Fruit fly (Drosophila melanogaster) whole organism, embryonic: ENCODE data around the gene eIF3h.

Experiments
- Bteb2 ChIP-seq: fragments of 200-800 bp; sonication (Bioruptor generic); optimal IDR thresholded peaks from 2 replicates; lab custom pipeline; 2016; ENCODE audit warnings: missing biosample characterization, missing genetic modification characterization
- CG10959 ChIP-seq: fragments of 200-800 bp; sonication (Bioruptor generic); IDR thresholded peaks from 2 replicates; pipeline ENCODE4 v1.3.6; 2022; ENCODE audit warnings: missing biosample characterization, missing genetic modification characterization
- CG10979 ChIP-seq: fragments of 200-800 bp; sonication (Bioruptor generic); optimal IDR thresholded peaks from 2 replicates; lab custom pipeline; 2018; ENCODE audit warnings: missing biosample characterization, mild to moderate bottlenecking, missing genetic modification characterization, moderate library complexity
- CG11695 ChIP-seq: fragments of 200-800 bp; sonication (Bioruptor generic); IDR thresholded peaks from 3 replicates; pipeline ENCODE4 v1.3.6; 2022; ENCODE audit warnings: missing biosample characterization, missing genetic modification characterization
- CG11723 ChIP-seq: fragments of 200-800 bp; sonication (Bioruptor generic); optimal IDR thresholded peaks from 2 replicates; lab custom pipeline; 2017; ENCODE audit warnings: missing biosample characterization, mild to moderate bottlenecking, missing genetic modification characterization
- CG12104 ChIP-seq: fragments of 200-800 bp; sonication (Bioruptor generic); optimal IDR thresholded peaks from 3 replicates; lab custom pipeline; 2016; ENCODE audit warnings: missing biosample characterization, missing genetic modification characterization
- CG12299 ChIP-seq: fragments of 200-800 bp; sonication (Bioruptor generic); optimal IDR thresholded peaks from 2 replicates; lab custom pipeline; 2018; ENCODE audit warnings: missing biosample characterization, mild to moderate bottlenecking, missing genetic modification characterization
- CG3281 ChIP-seq: fragments of 200-800 bp; sonication (Bioruptor generic); optimal IDR thresholded peaks from 3 replicates; lab custom pipeline; 2017; ENCODE audit warnings: missing biosample characterization, mild to moderate bottlenecking, missing genetic modification characterization
- CG3407 ChIP-seq: fragments of 200-800 bp; sonication (Bioruptor generic); optimal IDR thresholded peaks from 2 replicates; lab custom pipeline; 2018; ENCODE audit warnings: missing biosample characterization, mild to moderate bottlenecking, missing genetic modification characterization
- CG4707 ChIP-seq: fragments of 200-800 bp; sonication (Bioruptor generic); optimal IDR thresholded peaks from 2 replicates; lab custom pipeline; 2018; ENCODE audit warnings: missing biosample characterization, mild to moderate bottlenecking, missing genetic modification characterization, moderate library complexity
- CG4730 ChIP-seq: fragments of 200-800 bp; sonication (Bioruptor generic); IDR thresholded peaks from 2 replicates; pipeline ENCODE4 v1.3.6; 2022; ENCODE audit warnings: missing biosample characterization, missing genetic modification characterization
- CG7357 ChIP-seq: fragments of 200-800 bp; sonication (Bioruptor generic); IDR thresholded peaks from 3 replicates; pipeline ENCODE4 v1.3.6; 2022; ENCODE audit warnings: missing biosample characterization, missing genetic modification characterization
- CG7928 ChIP-seq: fragments of 200-800 bp; sonication (Bioruptor generic); optimal IDR thresholded peaks from 2 replicates; lab custom pipeline; 2017; ENCODE audit warnings: missing biosample characterization, mild to moderate bottlenecking, missing genetic modification characterization
- CG8089 ChIP-seq: fragments of 200-800 bp; sonication (Bioruptor generic); optimal IDR thresholded peaks from 3 replicates; lab custom pipeline; 2016; ENCODE audit warnings: missing biosample characterization, missing genetic modification characterization
- Doc3 ChIP-seq: fragments of 200-800 bp; sonication (Bioruptor generic); IDR thresholded peaks from 3 replicates; pipeline ENCODE4 v1.3.6; 2022; ENCODE audit warnings: missing biosample characterization, missing genetic modification characterization; ENCODE audit not compliant: partially characterized antibody
- Eip74EF ChIP-seq, 2 experiments: fragments of 200-800 bp in 1 of 2; fragments of >200 bp in 1 of 2; sonication (Bioruptor generic) in 1 of 2; optimal IDR thresholded peaks; 2 replicates each; lab custom pipeline; 2017 to 2019; ENCODE audit warnings: missing biosample characterization in 2 of 2, missing genetic modification characterization in 2 of 2, mild to moderate bottlenecking in 1 of 2, moderate library complexity in 1 of 2
- Elba2 ChIP-seq: fragments of 200-800 bp; sonication (Bioruptor generic); optimal IDR thresholded peaks from 3 replicates; lab custom pipeline; 2016; ENCODE audit warnings: missing biosample characterization, missing genetic modification characterization
- HHEX ChIP-seq: fragments of 200-800 bp; sonication (Bioruptor generic); optimal IDR thresholded peaks from 3 replicates; lab custom pipeline; 2017; ENCODE audit warnings: missing biosample characterization, mild to moderate bottlenecking, missing genetic modification characterization, missing genetic modification reagents
- MTF-1 ChIP-seq: fragments of 200-800 bp; sonication (Bioruptor generic); optimal IDR thresholded peaks from 2 replicates; lab custom pipeline; 2018; ENCODE audit warnings: missing biosample characterization, mild to moderate bottlenecking, missing genetic modification characterization, borderline replicate concordance
- Meics ChIP-seq: fragments of 200-800 bp; sonication (Bioruptor generic); optimal IDR thresholded peaks from 2 replicates; lab custom pipeline; 2017; ENCODE audit warnings: missing biosample characterization, mild to moderate bottlenecking, missing genetic modification characterization
- NfI ChIP-seq: fragments of 200-800 bp; sonication (Bioruptor generic); optimal IDR thresholded peaks from 3 replicates; lab custom pipeline; 2018; ENCODE audit warnings: missing biosample characterization, mild to moderate bottlenecking, missing genetic modification characterization, moderate library complexity
- Opbp ChIP-seq: fragments of 200-800 bp; sonication (Bioruptor generic); IDR thresholded peaks from 3 replicates; pipeline ENCODE4 v1.3.6; 2022; ENCODE audit warnings: missing biosample characterization, missing genetic modification characterization; ENCODE audit not compliant: partially characterized antibody
- Ravus ChIP-seq: fragments of 200-800 bp; sonication (Bioruptor generic); IDR thresholded peaks from 2 replicates; pipeline ENCODE4 v1.3.6; 2022; ENCODE audit warnings: missing biosample characterization, missing genetic modification characterization
- Spps ChIP-seq: fragments of 200-800 bp; sonication (Bioruptor generic); optimal IDR thresholded peaks from 2 replicates; lab custom pipeline; 2018; ENCODE audit warnings: missing biosample characterization, mild to moderate bottlenecking, missing genetic modification characterization
- Trl ChIP-seq, 3 experiments: fragments of >200 bp in 2 of 3; fragments of 200-800 bp in 1 of 3; sonication (Bioruptor generic) in 1 of 3; optimal IDR thresholded peaks; 2 replicates in 1 of 3; 3 replicates in 2 of 3; lab custom pipeline; 2016 to 2017; ENCODE audit warnings: missing biosample characterization in 1 of 3, missing genetic modification characterization in 1 of 3
- Xbp1 ChIP-seq: fragments of 200-800 bp; sonication (Bioruptor generic); optimal IDR thresholded peaks from 3 replicates; lab custom pipeline; 2016; ENCODE audit warnings: missing biosample characterization, mild to moderate bottlenecking, missing genetic modification characterization
- Xrp1 ChIP-seq: fragments of 200-800 bp; sonication (Bioruptor generic); IDR thresholded peaks from 2 replicates; pipeline ENCODE4 v1.3.6; 2022; ENCODE audit warnings: missing biosample characterization, missing genetic modification characterization
- cato ChIP-seq: fragments of 200-800 bp; sonication (Bioruptor generic); optimal IDR thresholded peaks from 2 replicates; lab custom pipeline; 2016; ENCODE audit warnings: missing biosample characterization, missing genetic modification characterization, borderline replicate concordance
- ci ChIP-seq: fragments of 200-800 bp; sonication (Bioruptor generic); IDR thresholded peaks from 3 replicates; pipeline ENCODE4 v1.3.6; 2022; ENCODE audit warnings: missing biosample characterization, missing genetic modification characterization
- dmrt11E ChIP-seq: fragments of 200-800 bp; sonication (Bioruptor generic); optimal IDR thresholded peaks from 3 replicates; lab custom pipeline; 2018; ENCODE audit warnings: missing biosample characterization, mild to moderate bottlenecking, missing genetic modification characterization, moderate library complexity
- emc ChIP-seq: fragments of 200-800 bp; sonication (Bioruptor generic); optimal IDR thresholded peaks from 2 replicates; lab custom pipeline; 2016; ENCODE audit warnings: missing biosample characterization, missing genetic modification characterization
- en ChIP-seq: fragments of 200-800 bp; sonication (Bioruptor generic); optimal IDR thresholded peaks from 2 replicates; lab custom pipeline; 2016; ENCODE audit warnings: missing biosample characterization, missing genetic modification characterization
- esg ChIP-seq: fragments of 200-800 bp; sonication (Bioruptor generic); conservative IDR thresholded peaks from 2 replicates; pipeline ENCODE4 v1.3.6; 2022; ENCODE audit warnings: missing biosample characterization, missing genetic modification characterization
- eve ChIP-seq, 2 experiments: fragments of >200 bp; optimal IDR thresholded peaks; 2 replicates each; lab custom pipeline; 2017; ENCODE audit warnings: missing biosample characterization in 2 of 2, missing genetic modification characterization in 2 of 2
- ftz-f1 ChIP-seq: fragments of 200-800 bp; sonication (Bioruptor generic); optimal IDR thresholded peaks from 2 replicates; lab custom pipeline; 2016; ENCODE audit warnings: missing biosample characterization, missing genetic modification characterization
- gcm ChIP-seq: fragments of 200-800 bp; sonication (Bioruptor generic); optimal IDR thresholded peaks from 2 replicates; lab custom pipeline; 2019; ENCODE audit warnings: missing biosample characterization, mild to moderate bottlenecking, missing genetic modification characterization, moderate library complexity
- hbn ChIP-seq: fragments of 200-800 bp; sonication (Bioruptor generic); IDR thresholded peaks from 2 replicates; pipeline ENCODE4 v1.3.6; 2022; ENCODE audit warnings: missing biosample characterization, missing genetic modification characterization; ENCODE audit not compliant: partially characterized antibody
- lov ChIP-seq, 2 experiments: fragments of 200-800 bp in 1 of 2; fragments of >200 bp in 1 of 2; sonication (Bioruptor generic) in 1 of 2; IDR thresholded peaks in 1 of 2; optimal IDR thresholded peaks in 1 of 2; 2 replicates in 1 of 2; 3 replicates in 1 of 2; pipeline versions ENCODE4 v1.3.6 to Lab custom; 2017 to 2022; ENCODE audit warnings: missing biosample characterization in 1 of 2, missing genetic modification characterization in 1 of 2
- mld ChIP-seq: fragments of 200-800 bp; sonication (Bioruptor generic); IDR thresholded peaks from 3 replicates; pipeline ENCODE4 v1.3.6; 2022; ENCODE audit warnings: missing biosample characterization, missing genetic modification characterization; ENCODE audit not compliant: partially characterized antibody
- pho ChIP-seq: fragments of 200-800 bp; sonication (Bioruptor generic); optimal IDR thresholded peaks from 2 replicates; lab custom pipeline; 2016; ENCODE audit warnings: missing biosample characterization, missing genetic modification characterization
- psq ChIP-seq: fragments of 200-800 bp; sonication (Bioruptor generic); optimal IDR thresholded peaks from 2 replicates; lab custom pipeline; 2017; ENCODE audit warnings: missing biosample characterization, missing genetic modification characterization
- pzg ChIP-seq: fragments of 200-800 bp; sonication (Bioruptor generic); optimal IDR thresholded peaks from 3 replicates; lab custom pipeline; 2018; ENCODE audit warnings: missing biosample characterization, mild to moderate bottlenecking, missing genetic modification characterization, moderate library complexity
- seq ChIP-seq: fragments of 200-800 bp; sonication (Bioruptor generic); IDR thresholded peaks from 2 replicates; pipeline ENCODE4 v1.3.6; 2022; ENCODE audit warnings: missing biosample characterization, missing genetic modification characterization
- stwl ChIP-seq: fragments of 200-800 bp; sonication (Bioruptor generic); optimal IDR thresholded peaks from 3 replicates; lab custom pipeline; 2018; ENCODE audit warnings: missing biosample characterization, mild to moderate bottlenecking, missing genetic modification characterization, moderate library complexity
- sug ChIP-seq: fragments of 200-800 bp; optimal IDR thresholded peaks from 2 replicates; lab custom pipeline; 2019; ENCODE audit warnings: missing biosample characterization, mild to moderate bottlenecking, missing genetic modification characterization, moderate library complexity
- tup ChIP-seq: fragments of 200-800 bp; sonication (Bioruptor generic); optimal IDR thresholded peaks from 2 replicates; lab custom pipeline; 2016; ENCODE audit warnings: missing biosample characterization, mild to moderate bottlenecking, missing genetic modification characterization, moderate library complexity
- vfl ChIP-seq: fragments of 200-800 bp; sonication (Bioruptor generic); optimal IDR thresholded peaks from 2 replicates; lab custom pipeline; 2016; ENCODE audit warnings: missing biosample characterization, missing genetic modification characterization
- zf30C ChIP-seq: fragments of 200-800 bp; sonication (Bioruptor generic); optimal IDR thresholded peaks from 3 replicates; lab custom pipeline; 2018; ENCODE audit warnings: missing biosample characterization, mild to moderate bottlenecking, missing genetic modification characterization

The eIF3h gene

DNA sequence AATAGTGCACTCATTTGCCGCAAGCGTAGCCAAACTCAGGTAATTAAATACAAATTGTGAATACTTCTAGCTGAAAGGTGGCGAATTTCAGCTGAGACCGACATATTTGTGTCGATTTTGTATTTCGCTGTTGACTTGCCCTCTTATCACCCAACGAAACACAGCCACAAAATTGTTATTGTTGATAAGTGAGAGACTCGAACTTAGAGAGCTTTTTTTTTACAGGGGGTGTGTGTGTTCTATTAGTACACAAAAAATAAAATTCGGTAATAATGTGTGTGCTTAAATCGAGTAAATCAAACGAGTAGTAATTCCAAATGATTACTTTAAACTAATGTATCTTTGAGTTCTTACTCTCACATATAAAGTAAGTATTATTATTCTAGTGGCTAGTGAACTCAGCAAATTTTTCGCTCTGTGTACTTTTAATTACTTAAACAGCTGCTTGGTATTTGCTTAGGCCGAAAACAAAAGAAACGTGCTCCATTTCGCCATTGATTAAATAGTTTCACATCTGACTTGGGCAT lies 8.1 kb upstream of the eIF3h start (continued):
- TF ChIP-seq Trl (optimal IDR thresholded peaks at IDR 0.05; lab: Kevin White, UChicago) (no peak), Trl (GFP tag; optimal IDR thresholded peaks at IDR 0.05; lab: Kevin White, UChicago) (peak; percentile 77), eve (GFP tag; optimal IDR thresholded peaks at IDR 0.05; lab: Kevin White, UChicago) (no peak), CG10959 (GFP tag; lab: Robert Waterston, UW) (no peak), sug (tag; lab: Kevin White, UChicago) (peak; percentile 77), Ravus (GFP tag; lab: Robert Waterston, UW) (peak; percentile 18), pzg (GFP tag; lab: Kevin White, UChicago) (no peak), tup (GFP tag; lab: Kevin White, UChicago) (peak; percentile 56), Doc3 (no peak), dmrt11E (tag; lab: Kevin White, UChicago) (no peak), CG3281 (GFP tag; lab: Kevin White, UChicago) (peak; percentile 80), vfl (GFP tag; lab: Kevin White, UChicago) (no peak), Bteb2 (GFP tag; lab: Kevin White, UChicago) (peak; percentile 42), pho (GFP tag; lab: Kevin White, UChicago) (peak; percentile 20), HHEX (GFP tag; lab: Kevin White, UChicago) (peak; percentile 76), CG10979 (tag; lab: Kevin White, UChicago) (peak; percentile 66), Xrp1 (GFP tag; lab: Robert Waterston, UW) (no peak; the same call in none of the 2 replicates), Opbp (GFP tag; lab: Robert Waterston, UW) (no peak), esg (GFP tag; lab: Robert Waterston, UW) (peak; percentile 70), stwl (no peak), Xbp1 (GFP tag; lab: Kevin White, UChicago) (peak; percentile 36), Spps (tag; lab: Kevin White, UChicago) (no peak), mld (no peak), CG12299 (tag; lab: Kevin White, UChicago) (peak; percentile 49), CG8089 (GFP tag; lab: Kevin White, UChicago) (no peak), emc (GFP tag; lab: Kevin White, UChicago) (no peak), CG7357 (0 out of 3 replicates have a peak, but pooled peaks have one; percentile 33), Elba2 (GFP tag; lab: Kevin White, UChicago) (no peak), zf30C (GFP tag; lab: Kevin White, UChicago) (peak; percentile 70), hbn (GFP tag; lab: Robert Waterston, UW) (no peak), Meics (GFP tag; lab: Kevin White, UChicago) (peak; percentile 74), CG11723 (GFP tag; lab: Kevin White, UChicago) (no peak), MTF-1 (peak; percentile 21), CG11695 (GFP tag; lab: Robert Waterston, UW) (peak; percentile 84), lov (optimal IDR thresholded peaks at IDR 0.05; lab: Kevin White, UChicago) (no peak), lov (GFP tag; IDR thresholded peaks at IDR 0.05; lab: Robert Waterston, UW) (0 out of 3 replicates have a peak, but pooled peaks have one; percentile 20), CG4730 (GFP tag; lab: Robert Waterston, UW) (peak; percentile 46; the same call in 1 of the 2 replicates), ftz-f1 (peak; percentile 32), gcm (GFP tag; lab: Kevin White, UChicago) (peak; percentile 34), CG4707 (GFP tag; lab: Kevin White, UChicago) (no peak), Eip74EF (GFP tag; optimal IDR thresholded peaks at IDR 0.05; lab: Kevin White, UChicago) (peak in 1 of 2 experiments; percentile 53), seq (GFP tag; lab: Robert Waterston, UW) (peak; percentile 77), en (peak; percentile 69), NfI (GFP tag; lab: Kevin White, UChicago) (peak; percentile 40), ci (GFP tag; lab: Robert Waterston, UW) (peak; percentile 74), CG3407 (GFP tag; lab: Kevin White, UChicago) (peak; percentile 47), CG12104 (GFP tag; lab: Kevin White, UChicago) (peak; percentile 51), cato (GFP tag; lab: Kevin White, UChicago) (no peak), psq (no peak), CG7928 (peak; percentile 20)
